Worm (Caenorhabditis elegans): ENCODE results near the gene C03B1.13.

- TF ChIP-seq elt-1 (tag; optimal IDR thresholded peaks at IDR 0.05) (no peak), fos-1 (tag; optimal IDR thresholded peaks at IDR 0.05) (no peak), ceh-16 (tag; optimal IDR thresholded peaks at IDR 0.05) (no peak), lin-39 (tag; optimal IDR thresholded peaks at IDR 0.05) (no peak), nhr-12 (tag; optimal IDR thresholded peaks at IDR 0.05) (no peak), snpc-4 (tag; optimal IDR thresholded peaks at IDR 0.05) (no peak), lin-13 (GFP tag; optimal IDR thresholded peaks at IDR 0.05) (no peak)
Observed at ce11 chrX:6350016-6350415, 12.2 kb upstream of the C03B1.13 start, which contains the start of gene C03B1.6.

Data from whole organism, L2 larva.